In genomic region chrX:13285749-13286336, dm6 we compare ENCODE assay signal across 4 fruit fly cellular contexts.
A peak's percentile ranks its signal among the peaks of the same experiment; 100 is the strongest.
TF ChIP-seq lines count a peak whose summit lies in the region.

No protein-coding gene starts in this region.

- no peak for TF ChIP-seq CTCF in whole organism, embryonic (GFP tag; optimal IDR thresholded peaks at IDR 0.05; lab: Kevin White, UChicago)

TF ChIP-seq in whole organism, adult, 20 proteins besides CTCF, POLR2A, EP300 and RAD21:
- TF ChIP-seq toe (GFP tag; optimal IDR thresholded peaks at IDR 0.05; lab: Kevin White, UChicago) (peak; percentile 41), Clk (GFP tag; optimal IDR thresholded peaks at IDR 0.05; lab: Kevin White, UChicago) (no peak)
TF ChIP-seq in whole organism, adult: peak in this region for 1.

TF ChIP-seq in whole organism, embryonic, 481 proteins besides CTCF, POLR2A, EP300 and RAD21 (continues in another document):
- peak; percentile 47; the same call in 1 of the 3 replicates for TF ChIP-seq Doc3 (GFP tag; IDR thresholded peaks at IDR 0.05; lab: Robert Waterston, UW; ENCODE audit: partially characterized antibody)
- TF ChIP-seq Asciz (GFP tag; optimal IDR thresholded peaks at IDR 0.05; lab: Kevin White, UChicago) = no peak
- TF ChIP-seq Sry-δ (GFP tag; optimal IDR thresholded peaks at IDR 0.05; lab: Kevin White, UChicago) = peak; percentile 86
- TF ChIP-seq nmo (GFP tag; optimal IDR thresholded peaks at IDR 0.05; lab: Kevin White, UChicago) = peak; percentile 21
- TF ChIP-seq Nf-YC (tag; optimal IDR thresholded peaks at IDR 0.05; lab: Kevin White, UChicago) = peak; percentile 4
- TF ChIP-seq gsb-n (tag; optimal IDR thresholded peaks at IDR 0.05; lab: Kevin White, UChicago) = no peak
- TF ChIP-seq B-H1 (GFP tag; IDR thresholded peaks at IDR 0.05; lab: Robert Waterston, UW) = no peak
- TF ChIP-seq CG34224 (GFP tag; IDR thresholded peaks at IDR 0.05; lab: Robert Waterston, UW; ENCODE audit: partially characterized antibody) = peak; percentile 75; the same call in 2 of the 3 replicates
- no peak for TF ChIP-seq Ravus (GFP tag; IDR thresholded peaks at IDR 0.05; lab: Robert Waterston, UW)
- no peak for TF ChIP-seq CG8478 (optimal IDR thresholded peaks at IDR 0.05; lab: Kevin White, UChicago)
- TF ChIP-seq MESR4 (GFP tag; optimal IDR thresholded peaks at IDR 0.05; lab: Kevin White, UChicago) = peak; percentile 24
- TF ChIP-seq CG32767 (GFP tag; IDR thresholded peaks at IDR 0.05; lab: Robert Waterston, UW) = no peak
- TF ChIP-seq CG6791 (GFP tag; IDR thresholded peaks at IDR 0.05; lab: Robert Waterston, UW; ENCODE audit: partially characterized antibody) = 0 out of 3 replicates have a peak, but pooled peaks have one; percentile 3
- peak; percentile 58; the same call in 2 of the 3 replicates for TF ChIP-seq knrl (GFP tag; IDR thresholded peaks at IDR 0.05; lab: Robert Waterston, UW; ENCODE audit: partially characterized antibody)
- peak; percentile 65; the same call in 1 of the 2 replicates for TF ChIP-seq unc-4 (GFP tag; IDR thresholded peaks at IDR 0.05; lab: Robert Waterston, UW; ENCODE audit: partially characterized antibody)
- peak; percentile 42; the same call in 1 of the 3 replicates for TF ChIP-seq CG14860 (GFP tag; IDR thresholded peaks at IDR 0.05; lab: Robert Waterston, UW; ENCODE audit: partially characterized antibody)
- TF ChIP-seq pzg (GFP tag; optimal IDR thresholded peaks at IDR 0.05; lab: Kevin White, UChicago) = peak; percentile 24
- no peak for TF ChIP-seq Usf (GFP tag; optimal IDR thresholded peaks at IDR 0.05; lab: Kevin White, UChicago)
- TF ChIP-seq Dref (GFP tag; IDR thresholded peaks at IDR 0.05; lab: Robert Waterston, UW) = no peak
- no peak for TF ChIP-seq CG10462 (GFP tag; optimal IDR thresholded peaks at IDR 0.05; lab: Kevin White, UChicago)
- 0 out of 3 replicates have a peak, but pooled peaks have one; percentile 24 for TF ChIP-seq row (GFP tag; IDR thresholded peaks at IDR 0.05; lab: Robert Waterston, UW)
- peak; percentile 67; the same call in 1 of the 3 replicates for TF ChIP-seq CG16813 (GFP tag; IDR thresholded peaks at IDR 0.05; lab: Robert Waterston, UW; ENCODE audit: partially characterized antibody)
- TF ChIP-seq wek (GFP tag; optimal IDR thresholded peaks at IDR 0.05; lab: Kevin White, UChicago) = no peak
- peak; percentile 83 for TF ChIP-seq crol (GFP tag; IDR thresholded peaks at IDR 0.05; lab: Robert Waterston, UW)
- TF ChIP-seq CG30020 (tag; optimal IDR thresholded peaks at IDR 0.05; lab: Kevin White, UChicago) = no peak
- no peak for TF ChIP-seq trh (GFP tag; optimal IDR thresholded peaks at IDR 0.05; lab: Kevin White, UChicago)

TF ChIP-seq in whole organism, prepupa, 60 proteins besides CTCF, POLR2A, EP300 and RAD21:
- TF ChIP-seq esn (GFP tag; optimal IDR thresholded peaks at IDR 0.05; lab: Kevin White, UChicago) (peak; percentile 28), CG9139 (GFP tag; optimal IDR thresholded peaks at IDR 0.05; lab: Kevin White, UChicago) (no peak), svp (GFP tag; lab: Kevin White, UChicago) (peak; percentile 53)

TF ChIP-seq in whole organism, wandering third instar larva, 38 proteins besides CTCF, POLR2A, EP300 and RAD21:
- TF ChIP-seq N (GFP tag; optimal IDR thresholded peaks at IDR 0.05; lab: Kevin White, UChicago) = no peak
- no peak for TF ChIP-seq Rel (GFP tag; optimal IDR thresholded peaks at IDR 0.05; lab: Kevin White, UChicago)
- TF ChIP-seq Rel (tag; optimal IDR thresholded peaks at IDR 0.05; lab: Kevin White, UChicago) = peak; percentile 71
